Fruit fly (Drosophila melanogaster) whole organism, embryonic: ENCODE measurements around the gene CG32313.

Source experiments
- BtbVII ChIP-seq: fragments of 200-800 bp; sonication (Bioruptor generic); optimal IDR thresholded peaks from 3 replicates; lab custom pipeline; 2017; ENCODE audit warnings: missing biosample characterization, mild to moderate bottlenecking, missing genetic modification characterization
- CG10543 ChIP-seq: fragments of 200-800 bp; sonication (Bioruptor generic); optimal IDR thresholded peaks from 3 replicates; lab custom pipeline; 2017; ENCODE audit warnings: missing biosample characterization, mild to moderate bottlenecking, missing genetic modification characterization, moderate library complexity
- CG12071 ChIP-seq: fragments of 200-800 bp; sonication (Bioruptor generic); optimal IDR thresholded peaks from 3 replicates; lab custom pipeline; 2018; ENCODE audit warnings: missing biosample characterization, mild to moderate bottlenecking, missing genetic modification characterization
- CG2120 ChIP-seq: fragments of 200-800 bp; sonication (Bioruptor generic); optimal IDR thresholded peaks from 3 replicates; lab custom pipeline; 2016; ENCODE audit warnings: missing biosample characterization, missing genetic modification characterization
- CG6791 ChIP-seq: fragments of 200-800 bp; sonication (Bioruptor generic); IDR thresholded peaks from 3 replicates; pipeline ENCODE4 v1.3.6; 2022; ENCODE audit warnings: missing biosample characterization, missing genetic modification characterization; ENCODE audit not compliant: partially characterized antibody
- CG7928 ChIP-seq: fragments of 200-800 bp; sonication (Bioruptor generic); optimal IDR thresholded peaks from 2 replicates; lab custom pipeline; 2017; ENCODE audit warnings: missing biosample characterization, mild to moderate bottlenecking, missing genetic modification characterization
- Dp ChIP-seq: fragments of 200-800 bp; sonication (Bioruptor generic); optimal IDR thresholded peaks from 2 replicates; lab custom pipeline; 2018; ENCODE audit warnings: missing biosample characterization, mild to moderate bottlenecking, missing genetic modification characterization, moderate library complexity
- H2.0 ChIP-seq: fragments of 200-800 bp; sonication (Bioruptor generic); IDR thresholded peaks from 2 replicates; pipeline ENCODE4 v1.3.6; 2022; ENCODE audit warnings: missing biosample characterization, missing genetic modification characterization
- Max ChIP-seq: fragments of 200-800 bp; sonication (Bioruptor generic); optimal IDR thresholded peaks from 2 replicates; lab custom pipeline; 2016; ENCODE audit warnings: missing biosample characterization, mild to moderate bottlenecking, missing genetic modification characterization
- NfI ChIP-seq: fragments of 200-800 bp; sonication (Bioruptor generic); optimal IDR thresholded peaks from 3 replicates; lab custom pipeline; 2018; ENCODE audit warnings: missing biosample characterization, mild to moderate bottlenecking, missing genetic modification characterization, moderate library complexity
- Sox102F ChIP-seq: fragments of 200-800 bp; sonication (Bioruptor generic); optimal IDR thresholded peaks from 2 replicates; lab custom pipeline; 2018; ENCODE audit warnings: missing biosample characterization, mild to moderate bottlenecking, missing genetic modification characterization, moderate library complexity
- luna ChIP-seq: fragments of 200-800 bp; sonication (Bioruptor generic); optimal IDR thresholded peaks from 2 replicates; lab custom pipeline; 2016; ENCODE audit warnings: missing biosample characterization, missing genetic modification characterization
- seq ChIP-seq: fragments of 200-800 bp; sonication (Bioruptor generic); IDR thresholded peaks from 2 replicates; pipeline ENCODE4 v1.3.6; 2022; ENCODE audit warnings: missing biosample characterization, missing genetic modification characterization

dm6 chr3L:1496408-1496807 is 49.1 kb downstream of the CG32313 start, which contains the start of gene CG12084:
- TF ChIP-seq NfI (no peak), CG7928 (GFP tag; lab: Kevin White, UChicago) (no peak), CG2120 (GFP tag; lab: Kevin White, UChicago) (no peak), Sox102F (no peak), BtbVII (GFP tag; lab: Kevin White, UChicago) (no peak), CG12071 (GFP tag; lab: Kevin White, UChicago) (no peak), Dp (GFP tag; lab: Kevin White, UChicago) (peak; percentile 26), seq (no peak), luna (GFP tag; lab: Kevin White, UChicago) (no peak), CG10543 (GFP tag; lab: Kevin White, UChicago) (no peak), Max (GFP tag; lab: Kevin White, UChicago) (no peak), H2.0 (GFP tag; lab: Robert Waterston, UW) (no peak), CG6791 (no peak)
